Fruit fly (Drosophila melanogaster): ENCODE data around the gene porin.

Gene porin

dm6 chr2L:10856328-10856942 lies 5.8 kb upstream of the porin start, which contains the start of gene Dnz1 (continued):
- TF ChIP-seq CG10543 (GFP tag; optimal IDR thresholded peaks at IDR 0.05): peak; percentile 8
- no peak for TF ChIP-seq Fer2 (tag; optimal IDR thresholded peaks at IDR 0.05)
- no peak for TF ChIP-seq GATAe (GFP tag; conservative IDR thresholded peaks at IDR 0.05)
- no peak for TF ChIP-seq maf-S (GFP tag; optimal IDR thresholded peaks at IDR 0.05)
- TF ChIP-seq CG6765 (GFP tag; optimal IDR thresholded peaks at IDR 0.05): no peak
- no peak for TF ChIP-seq chinmo (GFP tag; IDR thresholded peaks at IDR 0.05; ENCODE audit: partially characterized antibody)
- no peak for TF ChIP-seq ato (GFP tag; IDR thresholded peaks at IDR 0.05; ENCODE audit: partially characterized antibody)
- no peak for TF ChIP-seq ewg (GFP tag; optimal IDR thresholded peaks at IDR 0.05)
- TF ChIP-seq CG34422 (GFP tag; IDR thresholded peaks at IDR 0.05): peak; percentile 56; the same call in 1 of the 3 replicates
- no peak for TF ChIP-seq en (GFP tag; optimal IDR thresholded peaks at IDR 0.05)
- TF ChIP-seq esg (GFP tag; conservative IDR thresholded peaks at IDR 0.05): peak; percentile 33; the same call in 1 of the 2 replicates
- peak; percentile 49 for TF ChIP-seq phol (tag; optimal IDR thresholded peaks at IDR 0.05)
- no peak for TF ChIP-seq fd102C (GFP tag; optimal IDR thresholded peaks at IDR 0.05)
- TF ChIP-seq CG16863 (GFP tag; optimal IDR thresholded peaks at IDR 0.05): no peak
- peak; percentile 48 for TF ChIP-seq Sox102F (GFP tag; optimal IDR thresholded peaks at IDR 0.05)
- TF ChIP-seq CG6683 (GFP tag; optimal IDR thresholded peaks at IDR 0.05): no peak
- no peak for TF ChIP-seq amos (GFP tag; IDR thresholded peaks at IDR 0.05; ENCODE audit: partially characterized antibody)
- TF ChIP-seq CG4360 (GFP tag; IDR thresholded peaks at IDR 0.05): no peak
- peak; percentile 42 for TF ChIP-seq Side (GFP tag; optimal IDR thresholded peaks at IDR 0.05)
- TF ChIP-seq HmgZ (tag; optimal IDR thresholded peaks at IDR 0.05): peak; percentile 16
- no peak for TF ChIP-seq hb (GFP tag; IDR thresholded peaks at IDR 0.05; ENCODE audit: partially characterized antibody)
- TF ChIP-seq HLHmδ (GFP tag; optimal IDR thresholded peaks at IDR 0.05): no peak
- no peak for TF ChIP-seq CG6272 (GFP tag; IDR thresholded peaks at IDR 0.05)
- TF ChIP-seq unpg (GFP tag; optimal IDR thresholded peaks at IDR 0.05): peak; percentile 39
- no peak for TF ChIP-seq CG33213 (GFP tag; optimal IDR thresholded peaks at IDR 0.05)
- peak; percentile 14 for TF ChIP-seq zen (tag; optimal IDR thresholded peaks at IDR 0.05)
- no peak for TF ChIP-seq CG6654 (GFP tag; optimal IDR thresholded peaks at IDR 0.05)
- TF ChIP-seq Chrac-16 (GFP tag; optimal IDR thresholded peaks at IDR 0.05): peak; percentile 52
- peak; percentile 58 for TF ChIP-seq chm (GFP tag; IDR thresholded peaks at IDR 0.05)
- TF ChIP-seq Taf1 (GFP tag; IDR thresholded peaks at IDR 0.05): no peak
- peak; percentile 23 for TF ChIP-seq trem (tag; optimal IDR thresholded peaks at IDR 0.05)
- no peak for TF ChIP-seq eve (GFP tag; optimal IDR thresholded peaks at IDR 0.05)
- TF ChIP-seq NFAT (GFP tag; IDR thresholded peaks at IDR 0.05): peak; percentile 79
- TF ChIP-seq cg (GFP tag; optimal IDR thresholded peaks at IDR 0.05): no peak
- no peak for TF ChIP-seq eyg (GFP tag; optimal IDR thresholded peaks at IDR 0.05)
- peak; percentile 1 for TF ChIP-seq Dp (GFP tag; optimal IDR thresholded peaks at IDR 0.05)
- TF ChIP-seq lab (GFP tag; optimal IDR thresholded peaks at IDR 0.05): peak; percentile 51
- no peak for TF ChIP-seq CG12299 (tag; optimal IDR thresholded peaks at IDR 0.05)
- TF ChIP-seq exex (tag; optimal IDR thresholded peaks at IDR 0.05): no peak
- TF ChIP-seq CG3995 (GFP tag; optimal IDR thresholded peaks at IDR 0.05): peak; percentile 34
- TF ChIP-seq CG6254 (GFP tag; optimal IDR thresholded peaks at IDR 0.05): no peak
- no peak for TF ChIP-seq CG14441 (GFP tag; IDR thresholded peaks at IDR 0.05)
- TF ChIP-seq ci (GFP tag; IDR thresholded peaks at IDR 0.05): peak; percentile 62; the same call in 2 of the 3 replicates
- TF ChIP-seq CG12236 (GFP tag; optimal IDR thresholded peaks at IDR 0.05): no peak
- TF ChIP-seq Ets97D (GFP tag; optimal IDR thresholded peaks at IDR 0.05): no peak
- peak; percentile 59 for TF ChIP-seq CG18262 (tag; optimal IDR thresholded peaks at IDR 0.05)
- TF ChIP-seq CG16813 (GFP tag; IDR thresholded peaks at IDR 0.05; ENCODE audit: partially characterized antibody): no peak
- no peak for TF ChIP-seq Trl (optimal IDR thresholded peaks at IDR 0.05)
- TF ChIP-seq Trl (GFP tag; optimal IDR thresholded peaks at IDR 0.05): peak; percentile 62
- no peak for TF ChIP-seq CG8281 (tag; optimal IDR thresholded peaks at IDR 0.05)

Data from whole organism, embryonic.